Worm (Caenorhabditis elegans) whole organism, mixed stage, embryonic: ENCODE measurements around the gene C25H3.14.

Experiments used
- M03D4.4 ChIP-seq: sonication (generic microtip); optimal IDR thresholded peaks from 2 replicates; lab custom pipeline; 2017; ENCODE audit warnings: mild to moderate bottlenecking, missing genetic modification characterization, missing compliant biosample characterization
- bed-3 ChIP-seq: fragments of 200-800 bp; sonication (Bioruptor generic); optimal IDR thresholded peaks from 3 replicates; lab custom pipeline; 2018; ENCODE audit warnings: mild to moderate bottlenecking, missing genetic modification characterization, moderate library complexity, missing compliant biosample characterization
- blmp-1 ChIP-seq: fragments of 150-350 bp; optimal IDR thresholded peaks from 2 replicates; lab custom pipeline; 2014; ENCODE audit warnings: missing biosample characterization, missing genetic modification characterization
- ceh-39 ChIP-seq: fragments of 150-350 bp; optimal IDR thresholded peaks from 2 replicates; lab custom pipeline; 2014; ENCODE audit warnings: missing biosample characterization, missing genetic modification characterization
- ceh-43 ChIP-seq: fragments of 200-800 bp; sonication (Bioruptor generic); optimal IDR thresholded peaks from 2 replicates; lab custom pipeline; 2018; ENCODE audit warnings: mild to moderate bottlenecking, missing genetic modification characterization, moderate library complexity, missing compliant biosample characterization
- ceh-83 ChIP-seq: fragments of 200-800 bp; sonication (Bioruptor generic); optimal IDR thresholded peaks from 2 replicates; lab custom pipeline; 2018; ENCODE audit warnings: mild to moderate bottlenecking, missing genetic modification characterization, missing compliant biosample characterization
- ces-1 ChIP-seq: fragments of 150-350 bp; optimal IDR thresholded peaks from 2 replicates; lab custom pipeline; 2014; ENCODE audit warnings: missing biosample characterization, missing genetic modification reagents, missing genetic modification characterization
- cnd-1 ChIP-seq: fragments of 200-800 bp; sonication (Bioruptor generic); optimal IDR thresholded peaks from 2 replicates; lab custom pipeline; 2018; ENCODE audit warnings: mild to moderate bottlenecking, missing genetic modification characterization, missing compliant biosample characterization
- drap-1 ChIP-seq: fragments of 200-800 bp; sonication (Bioruptor generic); optimal IDR thresholded peaks from 3 replicates; lab custom pipeline; 2018; ENCODE audit warnings: mild to moderate bottlenecking, missing genetic modification characterization, missing compliant biosample characterization
- elt-1 ChIP-seq: sonication (generic microtip); optimal IDR thresholded peaks from 2 replicates; lab custom pipeline; 2017; ENCODE audit warnings: missing genetic modification characterization, mild to moderate bottlenecking, missing compliant biosample characterization, antibody characterized with exemption, moderate library complexity, borderline replicate concordance; ENCODE audit not compliant: insufficient read depth
- elt-3 ChIP-seq: fragments of 150-350 bp; optimal IDR thresholded peaks from 2 replicates; lab custom pipeline; 2014; ENCODE audit warnings: missing biosample characterization, missing genetic modification characterization
- flh-1 ChIP-seq: fragments of 200-800 bp; sonication (Bioruptor generic); optimal IDR thresholded peaks from 2 replicates; lab custom pipeline; 2018; ENCODE audit warnings: mild to moderate bottlenecking, missing genetic modification characterization, moderate library complexity, missing compliant biosample characterization
- ham-2 ChIP-seq: fragments of 200-800 bp; sonication (Bioruptor generic); optimal IDR thresholded peaks from 2 replicates; lab custom pipeline; 2018; ENCODE audit warnings: mild to moderate bottlenecking, missing genetic modification characterization, missing compliant biosample characterization
- hlh-1 ChIP-seq: fragments of 150-350 bp; optimal IDR thresholded peaks from 2 replicates; lab custom pipeline; 2014; ENCODE audit warnings: missing biosample characterization, missing genetic modification reagents, missing genetic modification characterization
- lin-13 ChIP-seq: fragments of 150-350 bp; optimal IDR thresholded peaks from 2 replicates; lab custom pipeline; 2014; ENCODE audit warnings: missing biosample characterization, missing genetic modification characterization
- lin-32 ChIP-seq: fragments of 200-800 bp; sonication (Bioruptor generic); optimal IDR thresholded peaks from 2 replicates; lab custom pipeline; 2018; ENCODE audit warnings: mild to moderate bottlenecking, missing genetic modification characterization, missing compliant biosample characterization
- lsy-2 ChIP-seq: fragments of 150-350 bp; optimal IDR thresholded peaks from 2 replicates; lab custom pipeline; 2014; ENCODE audit warnings: missing biosample characterization, missing genetic modification characterization
- mab-5 ChIP-seq: fragments of 150-350 bp; optimal IDR thresholded peaks from 2 replicates; lab custom pipeline; 2014; ENCODE audit warnings: missing biosample characterization, missing genetic modification characterization
- mep-1 ChIP-seq: fragments of 150-350 bp; optimal IDR thresholded peaks from 2 replicates; lab custom pipeline; 2017; ENCODE audit warnings: missing biosample characterization, missing genetic modification reagents, missing genetic modification characterization, inconsistent platforms
- mls-2 ChIP-seq: sonication (generic microtip); optimal IDR thresholded peaks from 2 replicates; lab custom pipeline; 2016; ENCODE audit warnings: mild to moderate bottlenecking, missing genetic modification characterization, moderate library complexity, missing compliant biosample characterization
- nhr-12 ChIP-seq: fragments of 150-350 bp; optimal IDR thresholded peaks from 2 replicates; lab custom pipeline; 2014; ENCODE audit warnings: missing biosample characterization, missing genetic modification characterization
- nhr-2 ChIP-seq: fragments of 150-350 bp; optimal IDR thresholded peaks from 2 replicates; lab custom pipeline; 2014; ENCODE audit warnings: missing biosample characterization, missing genetic modification characterization
- nhr-237 ChIP-seq: fragments of 150-350 bp; optimal IDR thresholded peaks from 2 replicates; lab custom pipeline; 2014; ENCODE audit warnings: missing biosample characterization, missing genetic modification characterization
- nhr-28 ChIP-seq: fragments of 150-350 bp; optimal IDR thresholded peaks from 2 replicates; lab custom pipeline; 2014; ENCODE audit warnings: missing biosample characterization, missing genetic modification characterization
- nhr-76 ChIP-seq: sonication (generic microtip); optimal IDR thresholded peaks from 2 replicates; lab custom pipeline; 2017; ENCODE audit warnings: missing biosample characterization, missing genetic modification characterization
- pha-4 ChIP-seq: fragments of 150-350 bp; optimal IDR thresholded peaks from 2 replicates; lab custom pipeline; 2018; ENCODE audit warnings: missing biosample characterization, missing genetic modification reagents, missing genetic modification characterization
- sem-2 ChIP-seq: fragments of 200-800 bp; sonication (Bioruptor generic); optimal IDR thresholded peaks from 2 replicates; lab custom pipeline; 2018; ENCODE audit warnings: mild to moderate bottlenecking, missing genetic modification characterization, missing compliant biosample characterization
- snpc-4 ChIP-seq: fragments of 150-350 bp; optimal IDR thresholded peaks from 2 replicates; lab custom pipeline; 2014; ENCODE audit warnings: missing biosample characterization, missing genetic modification characterization
- sptf-1 ChIP-seq: sonication (generic microtip); optimal IDR thresholded peaks from 2 replicates; lab custom pipeline; 2017; ENCODE audit warnings: mild to moderate bottlenecking, missing genetic modification characterization, moderate library complexity, missing compliant biosample characterization
- tbx-8 ChIP-seq: fragments of 200-800 bp; sonication (Bioruptor generic); optimal IDR thresholded peaks from 2 replicates; lab custom pipeline; 2018; ENCODE audit warnings: mild to moderate bottlenecking, missing genetic modification characterization, moderate library complexity, missing compliant biosample characterization
- unc-120 ChIP-seq: sonication (generic microtip); optimal IDR thresholded peaks from 2 replicates; lab custom pipeline; 2017; ENCODE audit warnings: missing genetic modification characterization, missing compliant biosample characterization; ENCODE audit not compliant: poor library complexity, severe bottlenecking
- unc-39 ChIP-seq: fragments of 150-350 bp; optimal IDR thresholded peaks from 2 replicates; lab custom pipeline; 2014; ENCODE audit warnings: missing biosample characterization, missing genetic modification characterization
- unc-62 ChIP-seq: fragments of 150-350 bp; optimal IDR thresholded peaks from 2 replicates; lab custom pipeline; 2014; ENCODE audit warnings: missing biosample characterization, missing genetic modification reagents, missing genetic modification characterization
- zip-8 ChIP-seq: fragments of 150-350 bp; optimal IDR thresholded peaks from 2 replicates; lab custom pipeline; 2014; ENCODE audit warnings: missing biosample characterization, missing genetic modification characterization
- ztf-11 ChIP-seq: fragments of 150-350 bp; optimal IDR thresholded peaks from 2 replicates; lab custom pipeline; 2014; ENCODE audit warnings: missing biosample characterization, missing genetic modification characterization

Gene C25H3.14

DNA sequence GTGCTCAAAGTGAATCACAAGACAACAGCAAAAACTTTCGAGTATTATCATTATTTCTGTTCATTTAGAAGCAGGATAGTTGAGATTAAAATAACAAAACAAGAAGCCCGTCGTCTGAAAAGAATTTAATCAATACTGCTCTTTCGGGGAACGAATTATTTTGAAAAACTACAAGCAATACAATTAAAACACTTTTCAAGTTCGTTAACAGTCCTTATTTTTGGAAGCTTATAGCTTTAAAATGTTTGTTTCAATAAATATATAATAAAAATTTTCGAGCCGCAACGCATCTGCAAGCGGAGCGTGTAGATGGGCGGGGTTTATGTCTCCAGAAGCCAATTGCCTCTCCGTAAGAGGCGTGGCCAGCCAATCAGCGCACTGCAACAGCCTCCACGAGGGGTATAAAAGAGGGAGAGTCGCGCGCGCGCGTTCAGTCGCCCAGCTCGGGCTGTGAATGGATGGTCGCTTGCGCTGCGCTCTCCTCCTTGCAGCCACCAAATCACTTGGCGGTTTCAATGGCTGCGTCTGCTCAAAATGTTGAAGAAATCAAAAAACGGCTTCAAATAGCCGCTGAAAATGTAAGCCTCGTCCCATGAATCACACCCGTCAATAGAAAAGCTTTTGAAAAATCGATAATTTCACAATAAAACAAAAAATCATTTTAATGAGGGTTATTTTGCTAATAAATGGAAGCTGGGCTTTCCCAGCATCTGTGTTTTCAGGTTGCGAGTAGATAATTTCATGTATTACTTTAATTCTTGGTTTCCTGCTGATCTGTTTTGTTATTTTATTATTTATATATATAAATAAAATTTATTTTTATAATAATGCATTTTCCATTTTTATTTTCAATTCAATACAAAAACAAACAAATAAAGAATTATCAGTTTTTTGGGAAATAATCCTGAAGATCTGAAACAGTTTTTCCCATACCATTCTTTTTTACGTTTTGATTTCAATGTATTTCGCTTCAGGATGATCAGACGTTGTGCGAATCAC, 33.9 kb upstream of the C25H3.14 start, which contains the start of the genes ift-43 and mdt-26:
Gene ift-43 (minus strand): TSS at position 51 of the 999 bp plus-strand sequence.
Gene mdt-26 (plus strand): TSS at position 446 of the 999 bp plus-strand sequence.
- TF ChIP-seq drap-1: peak; percentile 70
- no peak for TF ChIP-seq bed-3 (GFP tag; lab: Kevin White, UChicago)
- TF ChIP-seq sptf-1 (tag; lab: Kevin White, UChicago): peak; percentile 85
- peak; percentile 74 for TF ChIP-seq unc-120 (tag; lab: Kevin White, UChicago)
- no peak for TF ChIP-seq nhr-12 (tag; lab: Kevin White, UChicago)
- no peak for TF ChIP-seq elt-3 (tag; lab: Kevin White, UChicago)
- TF ChIP-seq ceh-39 (tag; lab: Kevin White, UChicago): no peak
- TF ChIP-seq lin-32 (GFP tag; lab: Kevin White, UChicago): no peak
- TF ChIP-seq elt-1 (tag; lab: Kevin White, UChicago): no peak
- TF ChIP-seq hlh-1 (tag; lab: Kevin White, UChicago): peak; percentile 55
- peak; percentile 48 for TF ChIP-seq mab-5 (tag; lab: Kevin White, UChicago)
- TF ChIP-seq ceh-43 (GFP tag; lab: Kevin White, UChicago): no peak
- TF ChIP-seq pha-4 (tag; lab: Kevin White, UChicago): peak; percentile 53
- TF ChIP-seq M03D4.4: peak; percentile 67
- TF ChIP-seq nhr-76 (tag; lab: Kevin White, UChicago): no peak
- no peak for TF ChIP-seq sem-2 (GFP tag; lab: Kevin White, UChicago)
- TF ChIP-seq lsy-2 (tag; lab: Kevin White, UChicago): peak; percentile 86
- TF ChIP-seq ces-1: peak; percentile 36
- peak; percentile 40 for TF ChIP-seq mls-2 (tag; lab: Kevin White, UChicago)
- peak; percentile 42 for TF ChIP-seq unc-62 (GFP tag; lab: Kevin White, UChicago)
- TF ChIP-seq blmp-1 (tag; lab: Kevin White, UChicago): no peak
- TF ChIP-seq ham-2 (GFP tag; lab: Kevin White, UChicago): peak; percentile 78
- TF ChIP-seq mep-1: peak; percentile 42
- TF ChIP-seq nhr-28 (tag; lab: Kevin White, UChicago): no peak
- TF ChIP-seq flh-1 (GFP tag; lab: Kevin White, UChicago): peak; percentile 32
- TF ChIP-seq lin-13 (tag; lab: Kevin White, UChicago): peak; percentile 73
- TF ChIP-seq ztf-11 (tag; lab: Kevin White, UChicago): peak; percentile 20
- TF ChIP-seq unc-39: no peak
- no peak for TF ChIP-seq snpc-4 (tag; lab: Kevin White, UChicago)
- no peak for TF ChIP-seq ceh-83 (GFP tag; lab: Kevin White, UChicago)
- no peak for TF ChIP-seq nhr-237 (tag; lab: Kevin White, UChicago)
- no peak for TF ChIP-seq nhr-2 (tag; lab: Kevin White, UChicago)
- TF ChIP-seq cnd-1 (tag; lab: Kevin White, UChicago): peak; percentile 80
- no peak for TF ChIP-seq tbx-8 (GFP tag; lab: Kevin White, UChicago)
- no peak for TF ChIP-seq zip-8 (tag; lab: Kevin White, UChicago)

DNA sequence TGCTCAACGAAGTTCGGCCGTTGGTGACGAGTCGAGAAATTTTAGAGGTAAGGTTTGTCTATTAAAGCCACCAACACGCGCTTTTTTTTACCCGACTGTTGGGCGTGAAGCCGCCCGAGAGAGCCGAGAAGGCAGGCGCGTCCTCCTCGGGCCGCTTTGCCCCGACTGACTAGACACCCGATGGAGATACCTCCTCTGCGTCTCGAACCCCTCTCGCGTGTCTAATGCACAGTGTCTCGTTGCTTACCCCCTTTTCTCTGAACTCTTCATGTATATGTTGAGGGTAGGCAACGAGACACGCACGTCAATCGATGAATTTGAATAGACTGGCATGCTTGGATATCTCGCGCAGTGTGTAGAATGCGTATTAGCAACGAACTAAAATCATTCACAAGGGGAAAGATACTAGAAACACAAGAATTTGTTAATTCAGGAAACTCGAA, 33.1 kb upstream of the C25H3.14 start:
- TF ChIP-seq ceh-39 (tag; lab: Kevin White, UChicago) (peak; percentile 73), flh-1 (GFP tag; lab: Kevin White, UChicago) (peak; percentile 1), sem-2 (GFP tag; lab: Kevin White, UChicago) (peak; percentile 77), ztf-11 (tag; lab: Kevin White, UChicago) (peak; percentile 62), ces-1 (peak; percentile 61), mab-5 (tag; lab: Kevin White, UChicago) (no peak), unc-120 (tag; lab: Kevin White, UChicago) (peak; percentile 93), snpc-4 (tag; lab: Kevin White, UChicago) (no peak), zip-8 (tag; lab: Kevin White, UChicago) (no peak), tbx-8 (GFP tag; lab: Kevin White, UChicago) (peak; percentile 34), bed-3 (GFP tag; lab: Kevin White, UChicago) (peak; percentile 54), blmp-1 (tag; lab: Kevin White, UChicago) (no peak), mls-2 (tag; lab: Kevin White, UChicago) (peak; percentile 97), lin-13 (tag; lab: Kevin White, UChicago) (no peak), mep-1 (peak; percentile 44), hlh-1 (tag; lab: Kevin White, UChicago) (peak; percentile 79), lin-32 (GFP tag; lab: Kevin White, UChicago) (peak; percentile 70), sptf-1 (tag; lab: Kevin White, UChicago) (peak; percentile 95), nhr-28 (tag; lab: Kevin White, UChicago) (no peak), unc-39 (no peak), pha-4 (tag; lab: Kevin White, UChicago) (peak; percentile 80), lsy-2 (tag; lab: Kevin White, UChicago) (peak; percentile 70), ceh-83 (GFP tag; lab: Kevin White, UChicago) (peak; percentile 90), nhr-237 (tag; lab: Kevin White, UChicago) (peak; percentile 71), drap-1 (peak; percentile 90), ham-2 (GFP tag; lab: Kevin White, UChicago) (peak; percentile 96), nhr-12 (tag; lab: Kevin White, UChicago) (peak; percentile 23), nhr-2 (tag; lab: Kevin White, UChicago) (peak; percentile 38), M03D4.4 (peak; percentile 86), elt-3 (tag; lab: Kevin White, UChicago) (peak; percentile 76), nhr-76 (tag; lab: Kevin White, UChicago) (peak; percentile 54), ceh-43 (GFP tag; lab: Kevin White, UChicago) (peak; percentile 66), cnd-1 (tag; lab: Kevin White, UChicago) (peak; percentile 78), elt-1 (tag; lab: Kevin White, UChicago) (no peak), unc-62 (GFP tag; lab: Kevin White, UChicago) (peak; percentile 58)
